Worm (Caenorhabditis elegans): ENCODE measurements around the gene sru-36.

DNA sequence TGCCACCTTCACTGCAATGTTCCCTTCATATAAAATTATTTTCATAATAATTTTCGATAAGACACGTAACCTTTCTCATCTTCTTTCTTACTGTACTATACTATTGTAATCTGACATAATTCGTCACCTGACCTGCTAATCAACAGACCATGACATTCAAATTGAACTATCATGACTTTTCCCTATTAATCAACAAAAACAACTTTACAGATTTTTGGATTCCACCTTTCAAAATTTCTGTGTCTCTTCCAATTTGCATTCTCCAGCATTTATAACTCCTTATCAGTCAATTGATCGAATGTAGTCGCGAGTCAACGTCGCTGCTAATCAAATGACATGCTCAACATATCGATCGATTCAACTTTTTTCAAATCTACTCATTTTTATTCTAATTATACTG lies 48.2 kb downstream of the sru-36 start, which contains the start of gene fshr-1:
- no peak for TF ChIP-seq ama-1 (optimal IDR thresholded peaks at IDR 0.05)
- TF ChIP-seq scrt-1 (GFP tag; IDR thresholded peaks at IDR 0.05), result no peak
- no peak for TF ChIP-seq sea-1 (GFP tag; conservative IDR thresholded peaks at IDR 0.05)
- no peak for TF ChIP-seq ceh-13 (GFP tag; optimal IDR thresholded peaks at IDR 0.05)
- TF ChIP-seq tbx-11 (GFP tag; IDR thresholded peaks at IDR 0.05), result no peak
- TF ChIP-seq hmg-4 (GFP tag; optimal IDR thresholded peaks at IDR 0.05), result no peak
